Fruit fly (Drosophila melanogaster): ENCODE data around the gene ND-15.

The ND-15 gene

dm6 chr2L:90081-90480, 24.4 kb upstream of the ND-15 start:
- no peak for TF ChIP-seq rn (GFP tag; IDR thresholded peaks at IDR 0.05)
- TF ChIP-seq Ets98B (GFP tag; IDR thresholded peaks at IDR 0.05), result no peak
- no peak for TF ChIP-seq CG34367 (tag; optimal IDR thresholded peaks at IDR 0.05)
- TF ChIP-seq Pif1A (GFP tag; optimal IDR thresholded peaks at IDR 0.05), result no peak

DNA sequence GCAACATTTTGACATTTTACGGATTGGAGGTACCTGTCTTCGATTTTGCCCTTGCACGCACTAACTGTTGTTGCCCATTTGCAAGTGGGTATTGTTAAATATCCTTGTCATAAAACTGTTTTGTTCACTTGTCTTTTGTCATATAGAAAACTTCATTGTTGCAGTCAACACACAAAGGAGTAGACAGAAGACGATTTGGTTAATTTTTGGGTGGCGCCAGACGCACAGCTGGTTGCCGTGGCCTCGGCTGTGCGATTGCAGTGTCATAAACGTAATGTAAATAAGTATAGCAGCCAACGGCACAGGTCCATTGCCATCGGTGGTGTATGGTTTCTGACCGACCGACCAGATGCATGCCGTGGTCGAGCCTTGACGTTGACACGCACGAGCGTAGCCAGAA, 23.2 kb upstream of the ND-15 start:
- TF ChIP-seq EcR (GFP tag; optimal IDR thresholded peaks at IDR 0.05) (no peak), Pif1B (GFP tag; optimal IDR thresholded peaks at IDR 0.05) (no peak), CG10348 (GFP tag; IDR thresholded peaks at IDR 0.05) (no peak), Snoo (tag; optimal IDR thresholded peaks at IDR 0.05) (no peak), CG12605 (GFP tag; IDR thresholded peaks at IDR 0.05) (no peak), CG4496 (GFP tag; IDR thresholded peaks at IDR 0.05) (no peak), CG8159 (tag; optimal IDR thresholded peaks at IDR 0.05) (no peak), CG34367 (tag; optimal IDR thresholded peaks at IDR 0.05) (no peak), Ets98B (GFP tag; IDR thresholded peaks at IDR 0.05) (no peak), rn (GFP tag; IDR thresholded peaks at IDR 0.05) (no peak), CG14655 (GFP tag; optimal IDR thresholded peaks at IDR 0.05) (no peak), gl (tag; optimal IDR thresholded peaks at IDR 0.05) (no peak), D1 (tag; optimal IDR thresholded peaks at IDR 0.05) (no peak), Pif1A (GFP tag; optimal IDR thresholded peaks at IDR 0.05) (no peak), CG15710 (tag; optimal IDR thresholded peaks at IDR 0.05) (no peak)

- peak; percentile 43; the same call in 1 of the 2 replicates for TF ChIP-seq Ets98B (GFP tag; IDR thresholded peaks at IDR 0.05)
- TF ChIP-seq CG32121 (GFP tag; IDR thresholded peaks at IDR 0.05), result no peak
- TF ChIP-seq rn (GFP tag; IDR thresholded peaks at IDR 0.05), result no peak
- peak; percentile 82 for TF ChIP-seq gl (tag; optimal IDR thresholded peaks at IDR 0.05)
- peak; percentile 87 for TF ChIP-seq CG34367 (tag; optimal IDR thresholded peaks at IDR 0.05)
- TF ChIP-seq CG14655 (GFP tag; optimal IDR thresholded peaks at IDR 0.05), result peak; percentile 90
- peak; percentile 57 for TF ChIP-seq D1 (tag; optimal IDR thresholded peaks at IDR 0.05)
- TF ChIP-seq Pif1B (GFP tag; optimal IDR thresholded peaks at IDR 0.05), result peak; percentile 87
- TF ChIP-seq CG8159 (tag; optimal IDR thresholded peaks at IDR 0.05), result peak; percentile 87
- TF ChIP-seq Snoo (tag; optimal IDR thresholded peaks at IDR 0.05), result peak; percentile 71
- no peak for TF ChIP-seq CG10348 (GFP tag; IDR thresholded peaks at IDR 0.05)
- TF ChIP-seq CG17806 (tag; optimal IDR thresholded peaks at IDR 0.05), result peak; percentile 87
- TF ChIP-seq CG13204 (GFP tag; optimal IDR thresholded peaks at IDR 0.05), result no peak
- no peak; the same call in 2 of the 3 replicates for TF ChIP-seq fd96Ca (GFP tag; IDR thresholded peaks at IDR 0.05)
- TF ChIP-seq Pif1A (GFP tag; optimal IDR thresholded peaks at IDR 0.05), result peak; percentile 81
- TF ChIP-seq CG4496 (GFP tag; IDR thresholded peaks at IDR 0.05), result peak; percentile 80
- no peak for TF ChIP-seq CG12605 (GFP tag; IDR thresholded peaks at IDR 0.05)
- TF ChIP-seq EcR (GFP tag; optimal IDR thresholded peaks at IDR 0.05), result peak; percentile 44
- TF ChIP-seq CG15710 (tag; optimal IDR thresholded peaks at IDR 0.05), result peak; percentile 90
- peak; percentile 78 for TF ChIP-seq CG9948 (tag; optimal IDR thresholded peaks at IDR 0.05)
- TF ChIP-seq CG8301 (tag; optimal IDR thresholded peaks at IDR 0.05), result peak; percentile 86
Measured at dm6 chr2L:91830-92229, 22.7 kb upstream of the ND-15 start.

DNA sequence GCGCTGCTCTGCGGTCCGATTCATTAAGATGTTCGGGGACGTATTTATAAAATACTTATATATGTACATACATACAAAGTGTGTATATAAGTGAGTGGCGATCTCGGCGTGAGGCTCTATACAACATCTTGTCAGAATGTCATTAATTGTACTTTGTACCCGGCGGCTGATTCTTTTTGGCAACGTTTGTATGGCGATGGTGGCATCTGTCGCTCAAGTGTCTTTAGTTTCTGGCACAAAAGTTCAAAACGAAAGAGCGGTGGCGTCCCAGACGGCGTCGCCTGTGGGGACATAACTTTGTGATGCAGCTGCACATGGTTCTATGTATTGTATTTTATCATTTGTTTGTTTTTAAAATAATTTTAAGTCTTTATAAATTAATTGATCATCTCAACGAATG, 21.5 kb upstream of the ND-15 start:
- TF ChIP-seq CG14655 (GFP tag; optimal IDR thresholded peaks at IDR 0.05) (no peak), CG17806 (tag; optimal IDR thresholded peaks at IDR 0.05) (no peak), rn (GFP tag; IDR thresholded peaks at IDR 0.05) (no peak), CG4496 (GFP tag; IDR thresholded peaks at IDR 0.05) (no peak), Snoo (tag; optimal IDR thresholded peaks at IDR 0.05) (no peak), CG15710 (tag; optimal IDR thresholded peaks at IDR 0.05) (no peak), Ets98B (GFP tag; IDR thresholded peaks at IDR 0.05) (peak; percentile 54; the same call in 1 of the 2 replicates), D1 (tag; optimal IDR thresholded peaks at IDR 0.05) (no peak), CG8301 (tag; optimal IDR thresholded peaks at IDR 0.05) (no peak), CG34367 (tag; optimal IDR thresholded peaks at IDR 0.05) (no peak), CG32121 (GFP tag; IDR thresholded peaks at IDR 0.05) (no peak; the same call in 1 of the 2 replicates), CG9948 (tag; optimal IDR thresholded peaks at IDR 0.05) (no peak), CG10348 (GFP tag; IDR thresholded peaks at IDR 0.05) (no peak), Pif1B (GFP tag; optimal IDR thresholded peaks at IDR 0.05) (no peak), Pif1A (GFP tag; optimal IDR thresholded peaks at IDR 0.05) (no peak), fd96Ca (GFP tag; IDR thresholded peaks at IDR 0.05) (0 out of 3 replicates have a peak, but pooled peaks have one; percentile 27), CG12605 (GFP tag; IDR thresholded peaks at IDR 0.05) (no peak)

- peak; percentile 20; the same call in 1 of the 2 replicates for TF ChIP-seq CG32121 (GFP tag; IDR thresholded peaks at IDR 0.05)
- no peak; the same call in 2 of the 3 replicates for TF ChIP-seq fd96Ca (GFP tag; IDR thresholded peaks at IDR 0.05)
Measured at dm6 chr2L:94096-94495, 20.4 kb upstream of the ND-15 start.

- TF ChIP-seq CG4496 (GFP tag; IDR thresholded peaks at IDR 0.05) (no peak), CG34367 (tag; optimal IDR thresholded peaks at IDR 0.05) (no peak), CG14655 (GFP tag; optimal IDR thresholded peaks at IDR 0.05) (no peak), fd96Ca (GFP tag; IDR thresholded peaks at IDR 0.05) (no peak)
Measured at dm6 chr2L:94639-95059, 19.9 kb upstream of the ND-15 start, which contains the start of gene Zir. TSS of gene Zir (plus strand) at chr2L:94739.

DNA sequence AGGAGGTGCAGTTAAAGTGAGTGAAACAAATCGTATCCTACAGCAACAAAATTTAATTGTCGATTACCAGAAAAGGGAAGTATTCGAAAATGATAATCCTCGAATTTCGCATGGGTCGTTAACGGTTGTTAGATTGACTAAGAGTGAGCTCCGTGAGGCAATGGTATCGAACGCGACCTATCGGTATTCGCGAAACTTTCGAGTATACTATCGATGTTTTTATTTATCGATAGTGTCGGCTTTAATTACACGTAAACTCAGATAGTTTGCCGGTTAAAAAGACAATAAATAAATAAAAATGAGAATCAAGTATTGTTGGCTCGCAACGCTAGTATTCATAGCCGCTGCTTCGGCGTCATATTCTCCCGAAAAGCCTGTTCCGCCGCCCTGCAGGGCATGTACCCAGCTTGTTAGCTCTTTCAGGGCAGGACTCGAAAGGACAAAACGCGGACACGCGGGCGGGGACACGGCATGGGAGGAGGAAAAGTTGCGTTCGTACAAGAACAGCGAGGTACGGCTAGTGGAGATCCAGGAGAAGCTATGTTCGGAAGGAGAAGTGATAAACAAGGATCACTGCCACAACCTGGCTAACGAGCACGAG, 12.3 kb upstream of the ND-15 start, which contains the start of gene Creld:
TSS of gene Creld (plus strand) at position 220 of the 601 bp plus-strand sequence.
- TF ChIP-seq EcR (GFP tag; optimal IDR thresholded peaks at IDR 0.05) (no peak), CG12605 (GFP tag; IDR thresholded peaks at IDR 0.05) (no peak), CG17806 (tag; optimal IDR thresholded peaks at IDR 0.05) (no peak), D1 (tag; optimal IDR thresholded peaks at IDR 0.05) (no peak), Ets98B (GFP tag; IDR thresholded peaks at IDR 0.05) (no peak), fd96Ca (GFP tag; IDR thresholded peaks at IDR 0.05) (no peak), CG14655 (GFP tag; optimal IDR thresholded peaks at IDR 0.05) (no peak)

All from whole organism, pupa.